Fruit fly (Drosophila melanogaster): ENCODE measurements around the gene r.

Gene r

DNA sequence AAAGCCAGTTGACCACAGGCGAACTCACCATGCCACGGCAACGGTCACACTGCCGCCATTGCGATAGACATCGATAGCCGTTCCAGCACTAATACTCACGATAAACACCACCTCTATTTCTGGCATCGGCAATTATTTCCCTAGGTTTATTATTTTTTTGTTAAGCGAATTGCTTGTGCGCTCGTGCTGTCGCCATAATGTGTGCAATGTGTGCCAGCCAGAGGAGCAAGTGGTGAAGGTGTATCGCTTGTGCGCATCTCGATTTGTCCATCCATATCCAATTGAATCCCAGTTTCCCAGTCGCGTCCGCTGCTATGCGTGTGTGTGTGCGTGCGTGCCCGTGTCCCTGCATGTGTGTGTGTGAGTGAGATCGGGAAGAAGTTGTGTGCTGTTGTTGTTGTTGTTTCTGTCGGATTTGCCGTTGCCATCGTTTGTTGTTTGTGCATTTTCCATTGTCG is 44.5 kb upstream of the r start, which contains the start of gene mbt (continued):
- TF ChIP-seq CG6854 (GFP tag; optimal IDR thresholded peaks at IDR 0.05), result no peak
- no peak for TF ChIP-seq CG3838 (GFP tag; optimal IDR thresholded peaks at IDR 0.05)
- TF ChIP-seq Myb (GFP tag; optimal IDR thresholded peaks at IDR 0.05), result peak; percentile 94
- TF ChIP-seq Spps (tag; optimal IDR thresholded peaks at IDR 0.05), result no peak
- TF ChIP-seq pros (GFP tag; optimal IDR thresholded peaks at IDR 0.05), result no peak
- no peak for TF ChIP-seq CG6272 (GFP tag; IDR thresholded peaks at IDR 0.05)
- no peak for TF ChIP-seq bsh (GFP tag; optimal IDR thresholded peaks at IDR 0.05)
- peak; percentile 43 for TF ChIP-seq CG10267 (tag; optimal IDR thresholded peaks at IDR 0.05)
- TF ChIP-seq her (GFP tag; optimal IDR thresholded peaks at IDR 0.05), result peak; percentile 8
- TF ChIP-seq Xrp1 (GFP tag; IDR thresholded peaks at IDR 0.05), result no peak
- peak; percentile 72 for TF ChIP-seq CHES-1-like (GFP tag; optimal IDR thresholded peaks at IDR 0.05)
- TF ChIP-seq CG34224 (GFP tag; IDR thresholded peaks at IDR 0.05; ENCODE audit: partially characterized antibody), result peak; percentile 85
- no peak for TF ChIP-seq CG1602 (GFP tag; optimal IDR thresholded peaks at IDR 0.05)
- TF ChIP-seq ind (GFP tag; optimal IDR thresholded peaks at IDR 0.05), result no peak
- TF ChIP-seq Atf3 (GFP tag; optimal IDR thresholded peaks at IDR 0.05), result no peak
- TF ChIP-seq chinmo (GFP tag; IDR thresholded peaks at IDR 0.05; ENCODE audit: partially characterized antibody), result peak; percentile 76; the same call in 1 of the 4 replicates
- TF ChIP-seq Ada2b (GFP tag; IDR thresholded peaks at IDR 0.05), result no peak
- TF ChIP-seq schlank (tag; optimal IDR thresholded peaks at IDR 0.05), result no peak
- TF ChIP-seq CG8281 (tag; optimal IDR thresholded peaks at IDR 0.05), result no peak
- no peak for TF ChIP-seq Fer3 (tag; optimal IDR thresholded peaks at IDR 0.05)
- no peak for TF ChIP-seq Oaz (GFP tag; IDR thresholded peaks at IDR 0.05)
- TF ChIP-seq C15 (GFP tag; IDR thresholded peaks at IDR 0.05), result no peak
- no peak for TF ChIP-seq Hmr (GFP tag; optimal IDR thresholded peaks at IDR 0.05)
- no peak for TF ChIP-seq tup (GFP tag; optimal IDR thresholded peaks at IDR 0.05)
- TF ChIP-seq CG8478 (optimal IDR thresholded peaks at IDR 0.05), result peak; percentile 85
- TF ChIP-seq Stat92E (GFP tag; optimal IDR thresholded peaks at IDR 0.05), result peak in 1 of 3 experiments; percentile 42
- no peak for TF ChIP-seq lmd (GFP tag; IDR thresholded peaks at IDR 0.05)
- TF ChIP-seq NC2α (GFP tag; optimal IDR thresholded peaks at IDR 0.05), result no peak
- TF ChIP-seq CG8089 (GFP tag; optimal IDR thresholded peaks at IDR 0.05), result no peak
- no peak for TF ChIP-seq abd-A (tag; optimal IDR thresholded peaks at IDR 0.05)
- TF ChIP-seq slp2 (GFP tag; optimal IDR thresholded peaks at IDR 0.05), result peak; percentile 31
- TF ChIP-seq Trl (optimal IDR thresholded peaks at IDR 0.05), result no peak
- peak; percentile 12 for TF ChIP-seq Trl (GFP tag; optimal IDR thresholded peaks at IDR 0.05)
- no peak for TF ChIP-seq CG13894 (tag; optimal IDR thresholded peaks at IDR 0.05)
- TF ChIP-seq CG3065 (GFP tag; optimal IDR thresholded peaks at IDR 0.05), result no peak
- TF ChIP-seq slou (GFP tag; optimal IDR thresholded peaks at IDR 0.05), result no peak
- no peak for TF ChIP-seq CG34422 (GFP tag; IDR thresholded peaks at IDR 0.05)
- TF ChIP-seq Rx (GFP tag; IDR thresholded peaks at IDR 0.05), result no peak
- peak in 1 of 2 experiments; percentile 7 for TF ChIP-seq Pdp1 (GFP tag; optimal IDR thresholded peaks at IDR 0.05)
- no peak for TF ChIP-seq lab (GFP tag; optimal IDR thresholded peaks at IDR 0.05)
- TF ChIP-seq dimm (GFP tag; IDR thresholded peaks at IDR 0.05), result no peak
- peak; percentile 95 for TF ChIP-seq Opbp (GFP tag; IDR thresholded peaks at IDR 0.05; ENCODE audit: partially characterized antibody)
- no peak for TF ChIP-seq yki (optimal IDR thresholded peaks at IDR 0.05)
- no peak for TF ChIP-seq sim (GFP tag; IDR thresholded peaks at IDR 0.05)
- no peak for TF ChIP-seq ems (GFP tag; optimal IDR thresholded peaks at IDR 0.05)
- TF ChIP-seq corto (GFP tag; optimal IDR thresholded peaks at IDR 0.05), result no peak
- no peak for TF ChIP-seq Hand (GFP tag; optimal IDR thresholded peaks at IDR 0.05)
- TF ChIP-seq CkIIα-i1 (GFP tag; IDR thresholded peaks at IDR 0.05), result no peak
- no peak for TF ChIP-seq CG17361 (GFP tag; IDR thresholded peaks at IDR 0.05)
- peak; percentile 82 for TF ChIP-seq vnd (GFP tag; IDR thresholded peaks at IDR 0.05; ENCODE audit: partially characterized antibody)
- no peak for TF ChIP-seq Hmx (GFP tag; optimal IDR thresholded peaks at IDR 0.05)
- peak; percentile 77 for TF ChIP-seq tna (GFP tag; IDR thresholded peaks at IDR 0.05; ENCODE audit: partially characterized antibody)
